Worm (Caenorhabditis elegans): ENCODE measurements around the gene fbxa-148.
"Not testable (repeated sequence)": the region's sequence is repeated elsewhere in the genome, so short reads cannot be mapped to it uniquely, and the experiment has no call there.

Gene fbxa-148

ce11 chrV:16918378-16918777 lies 20.5 kb upstream of the fbxa-148 start, which contains the start of the genes fbxa-206 and Y102A5C.2:
fbxa-206 (minus strand) TSS chrV:16918478.
Y102A5C.2 (plus strand) TSS chrV:16918731.
- TF ChIP-seq nhr-232 (tag; optimal IDR thresholded peaks at IDR 0.05) (no peak), pax-1 (tag; optimal IDR thresholded peaks at IDR 0.05) (no peak)

- TF ChIP-seq fkh-10 (GFP tag; optimal IDR thresholded peaks at IDR 0.05) (no peak), ref-2 (tag; optimal IDR thresholded peaks at IDR 0.05) (no peak), ceh-22 (tag; optimal IDR thresholded peaks at IDR 0.05) (no peak), nhr-232 (tag; optimal IDR thresholded peaks at IDR 0.05) (no peak), pha-2 (tag; optimal IDR thresholded peaks at IDR 0.05) (no peak), C08G9.2 (tag; optimal IDR thresholded peaks at IDR 0.05) (no peak), unc-55 (GFP tag; optimal IDR thresholded peaks at IDR 0.05) (no peak), lin-11 (tag; optimal IDR thresholded peaks at IDR 0.05) (no peak), ceh-34 (tag; optimal IDR thresholded peaks at IDR 0.05) (no peak), elt-4 (tag; optimal IDR thresholded peaks at IDR 0.05) (no peak), sox-2 (GFP tag; IDR thresholded peaks at IDR 0.05) (no peak), ztf-16 (tag; optimal IDR thresholded peaks at IDR 0.05) (no peak), ttx-3 (tag; optimal IDR thresholded peaks at IDR 0.05) (no peak), pha-4 (tag; optimal IDR thresholded peaks at IDR 0.05) (no peak), dmd-4 (tag; optimal IDR thresholded peaks at IDR 0.05; ENCODE audit: borderline replicate concordance) (no peak), pax-1 (tag; optimal IDR thresholded peaks at IDR 0.05) (no peak), pat-9 (tag; optimal IDR thresholded peaks at IDR 0.05) (no peak), syd-9 (tag; optimal IDR thresholded peaks at IDR 0.05) (no peak)
These were observed 19.2 kb upstream of the fbxa-148 start for ce11 chrV:16919675-16920074.

- no peak for TF ChIP-seq ceh-30 (tag; optimal IDR thresholded peaks at IDR 0.05)
- no peak for TF ChIP-seq Y22D7AL.16 (tag; optimal IDR thresholded peaks at IDR 0.05)
- no peak for TF ChIP-seq madf-2 (tag; optimal IDR thresholded peaks at IDR 0.05)
- TF ChIP-seq fkh-10 (GFP tag; optimal IDR thresholded peaks at IDR 0.05): no peak
- no peak for TF ChIP-seq che-1 (tag; optimal IDR thresholded peaks at IDR 0.05)
- no peak for TF ChIP-seq T23F11.4 (GFP tag; optimal IDR thresholded peaks at IDR 0.05)
- no peak for TF ChIP-seq nhr-232 (tag; optimal IDR thresholded peaks at IDR 0.05)
- TF ChIP-seq fax-1 (tag; optimal IDR thresholded peaks at IDR 0.05): no peak
These were observed 16.9 kb upstream of the fbxa-148 start, which contains the start of gene Y102A5C.4 for ce11 chrV:16921952-16922351. Y102A5C.4 (plus strand) TSS chrV:16922252.

- no peak for TF ChIP-seq eyg-1 (tag; optimal IDR thresholded peaks at IDR 0.05)
- no peak for TF ChIP-seq pros-1 (tag; optimal IDR thresholded peaks at IDR 0.05)
These were observed 11.5 kb upstream of the fbxa-148 start, which contains the start of gene Y102A5C.36 for ce11 chrV:16927345-16927744. Y102A5C.36 (minus strand) TSS chrV:16927445.

ce11 chrV:16948011-16948410 lies 9.2 kb downstream of the fbxa-148 start, which contains the start of gene fbxa-112:
fbxa-112 (minus strand) TSS chrV:16948111.
- not testable (repeated sequence) for TF ChIP-seq ahr-1, tbx-7, ceh-2 (tag; optimal IDR thresholded peaks at IDR 0.05)

ce11 chrV:16949609-16950008 lies 10.8 kb downstream of the fbxa-148 start, which contains the start of gene fbxa-111:
fbxa-111 (minus strand) TSS chrV:16949709.
- TF ChIP-seq hlh-8, nhr-232, gmeb-2 (tag; optimal IDR thresholded peaks at IDR 0.05): not testable (repeated sequence)

- no peak for TF ChIP-seq madf-2 (tag; optimal IDR thresholded peaks at IDR 0.05)
- TF ChIP-seq sox-4 (tag; optimal IDR thresholded peaks at IDR 0.05): no peak
- TF ChIP-seq ztf-16 (tag; optimal IDR thresholded peaks at IDR 0.05): no peak
- TF ChIP-seq tbx-2 (tag; optimal IDR thresholded peaks at IDR 0.05): no peak
- TF ChIP-seq pat-9 (tag; optimal IDR thresholded peaks at IDR 0.05): no peak
- TF ChIP-seq hlh-8 (tag; optimal IDR thresholded peaks at IDR 0.05): no peak
- no peak for TF ChIP-seq ceh-34 (tag; optimal IDR thresholded peaks at IDR 0.05)
- TF ChIP-seq fax-1 (tag; optimal IDR thresholded peaks at IDR 0.05): no peak
- TF ChIP-seq K02D7.2 (tag; optimal IDR thresholded peaks at IDR 0.05): no peak
- no peak for TF ChIP-seq C38D4.7 (GFP tag; optimal IDR thresholded peaks at IDR 0.05)
- no peak for TF ChIP-seq pha-2 (tag; optimal IDR thresholded peaks at IDR 0.05)
These were observed 11.2 kb downstream of the fbxa-148 start for ce11 chrV:16950036-16950435.
